Worm (Caenorhabditis elegans) whole organism, L2 larva: ENCODE results near the gene F59B2.8.

Source experiments
- C34F6.9 ChIP-seq: fragments of 150-350 bp; optimal IDR thresholded peaks from 2 replicates; lab custom pipeline; 2014; ENCODE audit warnings: missing biosample characterization, missing genetic modification characterization
- F13H6.1 ChIP-seq: sonication (generic microtip); optimal IDR thresholded peaks from 2 replicates; lab custom pipeline; 2016; ENCODE audit warnings: missing genetic modification characterization, missing compliant biosample characterization
- Y55F3AM.14 ChIP-seq: fragments of 200-800 bp; sonication (Bioruptor generic); optimal IDR thresholded peaks from 2 replicates; lab custom pipeline; 2018; ENCODE audit warnings: mild to moderate bottlenecking, missing genetic modification characterization, missing compliant biosample characterization
- ama-1 ChIP-seq: fragments of 150-350 bp; optimal IDR thresholded peaks from 2 replicates; lab custom pipeline; 2018; ENCODE audit warnings: inconsistent platforms
- blmp-1 ChIP-seq: sonication (generic microtip); optimal IDR thresholded peaks from 2 replicates; lab custom pipeline; 2017; ENCODE audit warnings: missing genetic modification characterization, mild to moderate bottlenecking, missing compliant biosample characterization, antibody characterized with exemption, moderate library complexity; ENCODE audit not compliant: insufficient read depth
- ceh-82 ChIP-seq: fragments of 150-350 bp; optimal IDR thresholded peaks from 2 replicates; lab custom pipeline; 2014; ENCODE audit warnings: missing biosample characterization, missing genetic modification characterization
- crh-2 ChIP-seq: sonication (generic microtip); optimal IDR thresholded peaks from 2 replicates; lab custom pipeline; 2017; ENCODE audit warnings: missing biosample characterization, missing genetic modification characterization
- dmd-4 ChIP-seq: sonication (generic microtip); optimal IDR thresholded peaks from 2 replicates; lab custom pipeline; 2017; ENCODE audit warnings: missing biosample characterization, missing genetic modification characterization
- egl-27 ChIP-seq: sonication (generic microtip); optimal IDR thresholded peaks from 3 replicates; lab custom pipeline; 2017; ENCODE audit warnings: missing biosample characterization, missing genetic modification reagents, missing genetic modification characterization
- gmeb-1 ChIP-seq: fragments of 150-350 bp; optimal IDR thresholded peaks from 2 replicates; lab custom pipeline; 2014; ENCODE audit warnings: missing biosample characterization, missing genetic modification characterization
- lin-11 ChIP-seq: fragments of 150-350 bp; sonication (generic microtip); optimal IDR thresholded peaks from 2 replicates; lab custom pipeline; 2014; ENCODE audit warnings: missing biosample characterization, missing genetic modification characterization, inconsistent platforms, mixed read lengths
- lin-13 ChIP-seq: fragments of 150-350 bp; optimal IDR thresholded peaks from 2 replicates; lab custom pipeline; 2014; ENCODE audit warnings: missing biosample characterization, missing genetic modification reagents, missing genetic modification characterization
- lin-39 ChIP-seq: fragments of 150-350 bp; optimal IDR thresholded peaks from 2 replicates; lab custom pipeline; 2014; ENCODE audit warnings: missing biosample characterization, missing genetic modification reagents, missing genetic modification characterization
- lsy-2 ChIP-seq, 2 experiments: fragments of 150-350 bp in 1 of 2; sonication (generic microtip) in 1 of 2; optimal IDR thresholded peaks; 2 replicates each; lab custom pipeline; 2014 to 2017; ENCODE audit warnings: missing biosample characterization in 2 of 2, missing genetic modification characterization in 2 of 2
- mab-5 ChIP-seq: fragments of 150-350 bp; optimal IDR thresholded peaks from 2 replicates; lab custom pipeline; 2014; ENCODE audit warnings: missing biosample characterization, missing genetic modification characterization
- nhr-11 ChIP-seq: fragments of 150-350 bp; optimal IDR thresholded peaks from 2 replicates; lab custom pipeline; 2014; ENCODE audit warnings: missing biosample characterization, missing genetic modification characterization
- nhr-129 ChIP-seq: fragments of 150-350 bp; optimal IDR thresholded peaks from 2 replicates; lab custom pipeline; 2014; ENCODE audit warnings: missing biosample characterization, missing genetic modification characterization
- nhr-21 ChIP-seq: fragments of 150-350 bp; optimal IDR thresholded peaks from 2 replicates; lab custom pipeline; 2014; ENCODE audit warnings: missing biosample characterization, missing genetic modification characterization
- nhr-23 ChIP-seq: fragments of 150-350 bp; optimal IDR thresholded peaks from 2 replicates; lab custom pipeline; 2014; ENCODE audit warnings: missing biosample characterization, missing genetic modification reagents, missing genetic modification characterization
- nhr-237 ChIP-seq: fragments of 150-350 bp; optimal IDR thresholded peaks from 2 replicates; lab custom pipeline; 2014; ENCODE audit warnings: missing biosample characterization, missing genetic modification characterization
- nhr-25 ChIP-seq: fragments of 150-350 bp; sonication (generic microtip); optimal IDR thresholded peaks from 3 replicates; lab custom pipeline; 2014; ENCODE audit warnings: missing biosample characterization, missing genetic modification characterization
- nhr-77 ChIP-seq: fragments of 150-350 bp; optimal IDR thresholded peaks from 2 replicates; lab custom pipeline; 2014; ENCODE audit warnings: missing biosample characterization, missing genetic modification characterization
- skn-1 ChIP-seq: sonication (generic microtip); optimal IDR thresholded peaks from 2 replicates; lab custom pipeline; 2017; ENCODE audit warnings: missing biosample characterization, missing genetic modification characterization
- sma-3 ChIP-seq: sonication (generic microtip); optimal IDR thresholded peaks from 2 replicates; lab custom pipeline; 2016; ENCODE audit warnings: missing genetic modification reagents, missing genetic modification characterization, missing compliant biosample characterization
- sma-9 ChIP-seq, 2 experiments: fragments of 150-350 bp in 1 of 2; sonication (generic microtip) in 1 of 2; optimal IDR thresholded peaks; 2 replicates each; lab custom pipeline; 2014 to 2016; ENCODE audit warnings: missing genetic modification characterization in 2 of 2, mild to moderate bottlenecking in 1 of 2, missing biosample characterization in 1 of 2, missing compliant biosample characterization in 1 of 2, missing genetic modification reagents in 1 of 2, moderate library complexity in 1 of 2
- snpc-4 ChIP-seq: fragments of 150-350 bp; optimal IDR thresholded peaks from 2 replicates; lab custom pipeline; 2014; ENCODE audit warnings: missing biosample characterization, missing genetic modification characterization
- unc-39 ChIP-seq: fragments of 150-350 bp; optimal IDR thresholded peaks from 2 replicates; lab custom pipeline; 2014; ENCODE audit warnings: missing biosample characterization, missing genetic modification characterization
- unc-55 ChIP-seq: fragments of 150-350 bp; sonication (generic microtip); optimal IDR thresholded peaks from 3 replicates; lab custom pipeline; 2014; ENCODE audit warnings: missing biosample characterization, missing genetic modification reagents, missing genetic modification characterization

The F59B2.8 gene

ce11 chrIII:8974835-8975234, 35.2 kb downstream of the F59B2.8 start:
- TF ChIP-seq C34F6.9 (tag; lab: Kevin White, UChicago) (no peak), sma-9 (GFP tag; optimal IDR thresholded peaks at IDR 0.05; lab: Kevin White, UChicago) (no peak), sma-9 (tag; optimal IDR thresholded peaks at IDR 0.05; lab: Kevin White, UChicago) (no peak), Y55F3AM.14 (GFP tag; lab: Kevin White, UChicago) (peak; percentile 24), mab-5 (tag; lab: Kevin White, UChicago) (no peak), nhr-77 (tag; lab: Kevin White, UChicago) (no peak), blmp-1 (tag; lab: Kevin White, UChicago) (peak; percentile 28), nhr-21 (tag; lab: Kevin White, UChicago) (peak; percentile 58), skn-1 (no peak)

DNA sequence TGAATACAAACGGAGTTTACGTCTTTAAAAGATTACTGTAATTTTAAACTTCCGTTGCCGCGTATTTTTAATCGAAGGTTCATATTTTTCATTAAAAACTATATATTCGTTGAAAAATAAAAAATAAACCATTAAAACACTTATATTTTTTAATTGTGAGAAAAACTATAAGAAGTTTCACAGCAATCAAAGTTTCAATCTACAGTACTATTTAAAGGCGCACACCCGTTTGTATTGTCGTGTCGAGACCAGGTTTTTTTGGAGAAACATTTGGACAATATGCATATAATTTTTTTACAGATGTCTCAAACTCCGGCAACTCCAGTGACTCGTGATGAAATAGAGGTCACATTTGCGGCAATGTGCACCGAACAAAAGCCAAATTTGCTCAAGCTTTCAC, 36.2 kb downstream of the F59B2.8 start, which contains the start of gene R08D7.5:
Gene R08D7.5, plus strand, starts transcription at position 301 of the 400 bp plus-strand sequence.
- no peak for TF ChIP-seq lin-39 (tag; lab: Kevin White, UChicago)
- no peak for TF ChIP-seq ama-1 (lab: Kevin White, UChicago)
- TF ChIP-seq nhr-23 (tag; lab: Kevin White, UChicago): no peak

- no peak for TF ChIP-seq nhr-21 (tag; lab: Kevin White, UChicago)
- TF ChIP-seq C34F6.9 (tag; lab: Kevin White, UChicago): peak; percentile 10
- TF ChIP-seq unc-55 (GFP tag; lab: Kevin White, UChicago): peak; percentile 12
- no peak for TF ChIP-seq egl-27 (tag; lab: Kevin White, UChicago)
Observed at ce11 chrIII:8973163-8973562, 36.8 kb downstream of the F59B2.8 start.

DNA sequence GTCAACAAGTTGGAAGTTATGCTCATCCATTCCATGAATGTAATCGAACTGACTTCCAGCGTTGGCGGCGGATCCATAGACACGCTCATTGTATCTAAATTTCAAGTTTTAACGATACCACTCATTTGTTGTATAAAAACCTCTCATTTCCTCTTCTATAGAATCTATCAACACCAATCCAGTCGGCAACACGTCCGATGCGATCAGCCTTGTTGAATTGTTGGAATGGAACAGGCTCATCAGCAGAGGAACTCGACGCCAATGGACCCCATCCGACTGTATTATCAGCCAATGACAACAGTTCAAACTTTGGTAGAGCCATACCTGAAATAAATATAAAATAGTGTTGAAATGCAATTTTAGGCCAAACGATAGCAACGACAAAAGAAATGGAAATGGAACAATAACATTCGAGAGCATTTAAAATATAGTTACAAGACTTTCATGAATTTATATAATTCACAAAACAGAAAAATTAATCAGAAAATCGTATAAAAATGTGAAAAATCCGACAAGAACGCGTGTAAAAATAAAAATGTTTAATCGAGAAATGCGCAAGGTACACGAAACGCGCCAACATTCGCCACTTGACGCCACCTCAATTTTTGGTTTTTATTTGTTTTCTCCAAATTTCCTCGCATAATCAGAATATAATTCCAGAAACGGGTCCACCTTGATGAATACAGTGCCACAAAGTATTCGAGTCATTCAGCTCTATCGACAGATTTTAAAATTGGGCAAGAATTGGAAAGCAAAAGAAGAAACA, 38.6 kb downstream of the F59B2.8 start, which contains the start of the genes eif-3.D and R08D7.4:
Gene eif-3.D, minus strand, starts transcription at position 324 of the 766 bp plus-strand sequence.
Gene R08D7.4, plus strand, starts transcription at position 638 of the 766 bp plus-strand sequence.
- peak; percentile 8 for TF ChIP-seq sma-3 (GFP tag; lab: Kevin White, UChicago)
- no peak for TF ChIP-seq snpc-4 (tag; lab: Kevin White, UChicago)
- TF ChIP-seq dmd-4 (tag; lab: Kevin White, UChicago): no peak
- TF ChIP-seq F13H6.1 (tag; lab: Kevin White, UChicago): peak; percentile 48
- peak; percentile 84 for TF ChIP-seq unc-55 (GFP tag; lab: Kevin White, UChicago)
- peak; percentile 13 for TF ChIP-seq lin-11 (tag; lab: Kevin White, UChicago)
- peak; percentile 72 for TF ChIP-seq gmeb-1 (tag; lab: Kevin White, UChicago)
- TF ChIP-seq lin-39 (tag; lab: Kevin White, UChicago): no peak
- TF ChIP-seq sma-9 (GFP tag; optimal IDR thresholded peaks at IDR 0.05; lab: Kevin White, UChicago): peak; percentile 38
- no peak for TF ChIP-seq sma-9 (tag; optimal IDR thresholded peaks at IDR 0.05; lab: Kevin White, UChicago)
- TF ChIP-seq nhr-129 (tag; lab: Kevin White, UChicago): peak; percentile 63
- TF ChIP-seq ceh-82 (tag; lab: Kevin White, UChicago): no peak
- TF ChIP-seq C34F6.9 (tag; lab: Kevin White, UChicago): peak; percentile 87
- TF ChIP-seq lin-13: peak; percentile 23
- peak; percentile 44 for TF ChIP-seq nhr-25 (tag; lab: Kevin White, UChicago)
- TF ChIP-seq unc-39: no peak
- TF ChIP-seq lsy-2 (tag; optimal IDR thresholded peaks at IDR 0.05; lab: Kevin White, UChicago): peak; percentile 71 to 83
- TF ChIP-seq crh-2: peak; percentile 59
- TF ChIP-seq mab-5 (tag; lab: Kevin White, UChicago): peak; percentile 42
- TF ChIP-seq nhr-11 (tag; lab: Kevin White, UChicago): no peak
- TF ChIP-seq nhr-237 (tag; lab: Kevin White, UChicago): no peak
- TF ChIP-seq, all 48 proteins: peak for 13

- TF ChIP-seq unc-55 (GFP tag; lab: Kevin White, UChicago) (peak; percentile 14), mab-5 (tag; lab: Kevin White, UChicago) (no peak)
Observed at ce11 chrIII:8967639-8968038, 42.4 kb downstream of the F59B2.8 start, which contains the start of the genes bud-13 and rpap-2. TSS of gene bud-13 (minus strand) at chrIII:8967727. TSS of gene rpap-2 (plus strand) at chrIII:8967967.
